Worm (Caenorhabditis elegans) whole organism, mixed stage, embryonic: ENCODE data around the gene C06B3.1.

Experiments
- bed-3 ChIP-seq: fragments of 200-800 bp; sonication (Bioruptor generic); optimal IDR thresholded peaks from 3 replicates; lab custom pipeline; 2018; ENCODE audit warnings: mild to moderate bottlenecking, missing genetic modification characterization, moderate library complexity, missing compliant biosample characterization
- ceh-83 ChIP-seq: fragments of 200-800 bp; sonication (Bioruptor generic); optimal IDR thresholded peaks from 2 replicates; lab custom pipeline; 2018; ENCODE audit warnings: mild to moderate bottlenecking, missing genetic modification characterization, missing compliant biosample characterization
- drap-1 ChIP-seq: fragments of 200-800 bp; sonication (Bioruptor generic); optimal IDR thresholded peaks from 3 replicates; lab custom pipeline; 2018; ENCODE audit warnings: mild to moderate bottlenecking, missing genetic modification characterization, missing compliant biosample characterization
- flh-1 ChIP-seq: fragments of 200-800 bp; sonication (Bioruptor generic); optimal IDR thresholded peaks from 2 replicates; lab custom pipeline; 2018; ENCODE audit warnings: mild to moderate bottlenecking, missing genetic modification characterization, moderate library complexity, missing compliant biosample characterization
- nhr-237 ChIP-seq: fragments of 150-350 bp; optimal IDR thresholded peaks from 2 replicates; lab custom pipeline; 2014; ENCODE audit warnings: missing biosample characterization, missing genetic modification characterization
- nhr-28 ChIP-seq: fragments of 150-350 bp; optimal IDR thresholded peaks from 2 replicates; lab custom pipeline; 2014; ENCODE audit warnings: missing biosample characterization, missing genetic modification characterization
- nhr-76 ChIP-seq: sonication (generic microtip); optimal IDR thresholded peaks from 2 replicates; lab custom pipeline; 2017; ENCODE audit warnings: missing biosample characterization, missing genetic modification characterization
- pha-4 ChIP-seq: fragments of 150-350 bp; optimal IDR thresholded peaks from 2 replicates; lab custom pipeline; 2018; ENCODE audit warnings: missing biosample characterization, missing genetic modification reagents, missing genetic modification characterization
- unc-39 ChIP-seq: fragments of 150-350 bp; optimal IDR thresholded peaks from 2 replicates; lab custom pipeline; 2014; ENCODE audit warnings: missing biosample characterization, missing genetic modification characterization
- unc-62 ChIP-seq: fragments of 150-350 bp; optimal IDR thresholded peaks from 2 replicates; lab custom pipeline; 2014; ENCODE audit warnings: missing biosample characterization, missing genetic modification reagents, missing genetic modification characterization

DNA sequence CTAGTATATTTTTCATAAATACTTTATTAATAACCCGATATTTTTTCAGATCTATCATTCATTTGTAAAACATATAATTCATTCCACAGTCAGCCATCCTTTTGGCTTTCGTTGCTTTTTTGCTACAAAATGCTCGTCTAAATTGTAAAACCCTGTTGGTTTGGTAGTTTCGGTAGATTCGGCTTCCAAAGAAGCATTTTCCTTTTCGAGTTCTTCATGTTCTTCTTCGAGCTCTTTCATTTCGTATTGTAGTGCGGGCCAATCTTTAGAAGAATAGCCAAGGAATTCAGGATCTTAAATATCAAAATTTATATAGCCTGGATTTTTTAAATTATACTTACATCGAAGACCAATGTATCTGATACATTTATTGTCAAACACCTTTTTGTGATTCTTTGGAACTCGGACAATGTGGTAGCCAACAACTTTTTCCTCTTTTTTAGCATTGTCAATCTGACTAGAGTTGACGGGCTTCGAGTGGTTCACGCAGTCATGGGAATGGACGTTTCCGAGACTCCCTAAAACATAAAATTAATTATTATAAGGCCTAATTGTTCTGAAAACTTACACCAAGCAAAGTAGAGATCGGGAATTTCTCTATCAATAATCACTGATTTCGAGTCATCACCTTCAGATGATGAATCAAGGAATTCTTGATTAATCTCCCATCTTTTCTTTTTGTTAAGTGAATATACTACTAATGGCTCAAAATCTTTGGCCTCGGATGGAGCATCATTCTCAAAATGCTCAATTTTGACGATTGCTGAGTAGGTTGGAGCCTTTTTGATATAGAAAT lies 5.7 kb downstream of the C06B3.1 start:
- TF ChIP-seq nhr-28 (tag; lab: Kevin White, UChicago) (no peak), nhr-76 (no peak), drap-1 (GFP tag; lab: Kevin White, UChicago) (no peak), bed-3 (GFP tag; lab: Kevin White, UChicago) (no peak), ceh-83 (GFP tag; lab: Kevin White, UChicago) (no peak), flh-1 (GFP tag; lab: Kevin White, UChicago) (no peak), pha-4 (tag; lab: Kevin White, UChicago) (no peak), unc-62 (GFP tag; lab: Kevin White, UChicago) (no peak), unc-39 (tag; lab: Kevin White, UChicago) (no peak), nhr-237 (tag; lab: Kevin White, UChicago) (no peak)
